Worm (Caenorhabditis elegans) whole organism, late embryonic: ENCODE results near the gene T04B2.3.

Experiments
- ceh-14 ChIP-seq: sonication (generic microtip); optimal IDR thresholded peaks from 2 replicates; lab custom pipeline; 2016; ENCODE audit warnings: missing genotype, missing genetic modification characterization, missing compliant biosample characterization
- ceh-6 ChIP-seq: fragments of 200-800 bp; sonication (Bioruptor generic); optimal IDR thresholded peaks from 2 replicates; lab custom pipeline; 2018; ENCODE audit warnings: mild to moderate bottlenecking, missing genetic modification characterization, missing compliant biosample characterization
- eyg-1 ChIP-seq: sonication (generic microtip); optimal IDR thresholded peaks from 2 replicates; lab custom pipeline; 2016; ENCODE audit warnings: missing genotype, missing genetic modification characterization, missing compliant biosample characterization
- gmeb-2 ChIP-seq: sonication (generic microtip); optimal IDR thresholded peaks from 2 replicates; lab custom pipeline; 2016; ENCODE audit warnings: missing genetic modification characterization, inconsistent platforms, missing compliant biosample characterization
- pha-4 ChIP-seq: fragments of 150-350 bp; optimal IDR thresholded peaks from 2 replicates; lab custom pipeline; 2018; ENCODE audit warnings: missing biosample characterization, missing genetic modification reagents, missing genetic modification characterization
- pqm-1 ChIP-seq: sonication (generic microtip); optimal IDR thresholded peaks from 2 replicates; lab custom pipeline; 2016; ENCODE audit warnings: missing genetic modification characterization, missing compliant biosample characterization
- ref-2 ChIP-seq: sonication (generic microtip); optimal IDR thresholded peaks from 2 replicates; lab custom pipeline; 2016; ENCODE audit warnings: missing genetic modification characterization, missing compliant biosample characterization
- tbx-7 ChIP-seq: sonication (generic microtip); optimal IDR thresholded peaks from 2 replicates; lab custom pipeline; 2016; ENCODE audit warnings: missing genotype, missing genetic modification characterization, missing compliant biosample characterization
- unc-86 ChIP-seq: sonication (generic microtip); optimal IDR thresholded peaks from 2 replicates; lab custom pipeline; 2016; ENCODE audit warnings: missing genetic modification characterization, missing compliant biosample characterization

ce11 chrIV:10040803-10041202, 6.4 kb upstream of the T04B2.3 start, which contains the start of gene dhs-31:
- no peak for TF ChIP-seq ref-2 (tag; lab: Kevin White, UChicago)
- no peak for TF ChIP-seq ceh-6 (GFP tag; lab: Kevin White, UChicago)
- no peak for TF ChIP-seq pqm-1 (tag; lab: Kevin White, UChicago)
- TF ChIP-seq unc-86 (tag; lab: Kevin White, UChicago): no peak
- no peak for TF ChIP-seq pha-4
- TF ChIP-seq gmeb-2 (tag; lab: Kevin White, UChicago): no peak
- no peak for TF ChIP-seq ceh-14
- no peak for TF ChIP-seq tbx-7
- no peak for TF ChIP-seq eyg-1 (tag; lab: Kevin White, UChicago)
